Worm (Caenorhabditis elegans) whole organism, L4 larva: ENCODE results near the gene srh-272.

Experiments used
- ceh-28 ChIP-seq: fragments of 150-350 bp; optimal IDR thresholded peaks from 2 replicates; lab custom pipeline; 2014; ENCODE audit warnings: missing biosample characterization, missing genetic modification reagents, missing genetic modification characterization
- ces-1 ChIP-seq: fragments of 150-350 bp; sonication (generic microtip); optimal IDR thresholded peaks from 4 replicates; lab custom pipeline; 2014; ENCODE audit warnings: missing biosample characterization, missing genetic modification reagents, missing genetic modification characterization
- hif-1 ChIP-seq, 2 experiments: sonication (generic microtip); optimal IDR thresholded peaks; 2 replicates each; lab custom pipeline; 2016 to 2017; ENCODE audit warnings: missing compliant biosample characterization in 2 of 2, missing genetic modification characterization in 2 of 2, missing genetic modification reagents in 2 of 2, missing genotype in 2 of 2, mild to moderate bottlenecking in 1 of 2
- mxl-2 ChIP-seq: fragments of 200-800 bp; sonication (Bioruptor generic); conservative IDR thresholded peaks from 2 replicates; pipeline ENCODE4 v1.3.6; 2022; ENCODE audit warnings: missing genetic modification reagents, missing genetic modification characterization, missing compliant biosample characterization
- nhr-11 ChIP-seq: fragments of 150-350 bp; optimal IDR thresholded peaks from 2 replicates; lab custom pipeline; 2014; ENCODE audit warnings: missing biosample characterization, missing genetic modification characterization
- nhr-6 ChIP-seq: fragments of 150-350 bp; optimal IDR thresholded peaks from 2 replicates; lab custom pipeline; 2014; ENCODE audit warnings: missing biosample characterization, missing genetic modification characterization

DNA sequence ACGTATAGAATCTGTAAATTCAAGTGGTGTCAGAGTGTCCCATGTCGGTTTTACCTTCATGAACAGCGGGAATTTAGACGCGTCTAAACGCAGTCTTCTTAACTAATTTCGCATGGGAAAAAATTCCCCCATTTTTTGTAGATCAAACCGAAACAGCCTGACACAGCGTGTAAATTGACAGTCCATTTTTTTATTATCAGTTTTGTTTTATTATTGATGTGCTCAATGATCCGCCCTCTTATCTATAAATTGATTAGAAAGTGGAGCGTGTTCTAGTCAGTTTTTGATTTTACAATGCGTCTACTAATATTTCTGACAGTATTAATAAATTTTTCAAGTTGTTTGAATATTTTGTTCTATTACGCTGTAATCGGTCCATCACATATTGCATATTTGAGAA, 14.1 kb upstream of the srh-272 start, which contains the start of gene ugt-53:
- no peak for TF ChIP-seq ces-1
- no peak for TF ChIP-seq ceh-28
- TF ChIP-seq hif-1 (tag; optimal IDR thresholded peaks at IDR 0.05; lab: Kevin White, UChicago), result no peak
- no peak for TF ChIP-seq nhr-6 (tag; lab: Kevin White, UChicago)
- TF ChIP-seq nhr-11 (tag; lab: Kevin White, UChicago), result no peak
- no peak for TF ChIP-seq mxl-2
